Fruit fly (Drosophila melanogaster): ENCODE data around the gene CG3285.

Gene CG3285

dm6 chr2L:3302958-3303842, 27.5 kb upstream of the CG3285 start, which contains the start of gene CG9663 (continued):
- no peak for TF ChIP-seq dan (GFP tag; IDR thresholded peaks at IDR 0.05)
- TF ChIP-seq ewg (GFP tag; optimal IDR thresholded peaks at IDR 0.05) = no peak
- TF ChIP-seq Sox100B (GFP tag; optimal IDR thresholded peaks at IDR 0.05) = no peak
- no peak for TF ChIP-seq CG11456 (GFP tag; IDR thresholded peaks at IDR 0.05)
- TF ChIP-seq h (optimal IDR thresholded peaks at IDR 0.05) = no peak
- TF ChIP-seq gro (GFP tag; optimal IDR thresholded peaks at IDR 0.05) = no peak
- peak; percentile 51 for TF ChIP-seq gcm2 (GFP tag; optimal IDR thresholded peaks at IDR 0.05)
- TF ChIP-seq fd102C (GFP tag; optimal IDR thresholded peaks at IDR 0.05) = no peak
- TF ChIP-seq B-H1 (GFP tag; IDR thresholded peaks at IDR 0.05) = peak; percentile 28; the same call in 1 of the 3 replicates
- no peak for TF ChIP-seq CG1647 (GFP tag; optimal IDR thresholded peaks at IDR 0.05)
- TF ChIP-seq CG6791 (GFP tag; IDR thresholded peaks at IDR 0.05; ENCODE audit: partially characterized antibody) = peak; percentile 65; the same call in 2 of the 3 replicates
- TF ChIP-seq CG17612 (GFP tag; IDR thresholded peaks at IDR 0.05) = no peak
- TF ChIP-seq BtbVII (GFP tag; optimal IDR thresholded peaks at IDR 0.05) = peak; percentile 47
- TF ChIP-seq caup (GFP tag; optimal IDR thresholded peaks at IDR 0.05; ENCODE audit: severe bottlenecking) = peak; percentile 2
- no peak for TF ChIP-seq ind (GFP tag; optimal IDR thresholded peaks at IDR 0.05)
- TF ChIP-seq Atf-2 (GFP tag; optimal IDR thresholded peaks at IDR 0.05) = no peak
- no peak for TF ChIP-seq Mrtf (GFP tag; IDR thresholded peaks at IDR 0.05)
- TF ChIP-seq Jarid2 (GFP tag; optimal IDR thresholded peaks at IDR 0.05) = peak; percentile 82
- TF ChIP-seq tx (GFP tag; optimal IDR thresholded peaks at IDR 0.05) = peak; percentile 9
- no peak for TF ChIP-seq CG11723 (GFP tag; optimal IDR thresholded peaks at IDR 0.05)
- peak; percentile 67 for TF ChIP-seq cg (GFP tag; optimal IDR thresholded peaks at IDR 0.05)
- TF ChIP-seq vnd (GFP tag; IDR thresholded peaks at IDR 0.05; ENCODE audit: partially characterized antibody) = no peak
- peak in 1 of 2 experiments; percentile 81 for TF ChIP-seq Hr78 (GFP tag; optimal IDR thresholded peaks at IDR 0.05)
- TF ChIP-seq CG18011 (GFP tag; optimal IDR thresholded peaks at IDR 0.05) = no peak
- TF ChIP-seq sens (GFP tag) = peak; percentile 19
- TF ChIP-seq Xrp1 (GFP tag; IDR thresholded peaks at IDR 0.05) = no peak
- peak; percentile 94 for TF ChIP-seq pros (GFP tag; optimal IDR thresholded peaks at IDR 0.05)
- no peak for TF ChIP-seq fru (optimal IDR thresholded peaks at IDR 0.05)
- TF ChIP-seq CG9215 (GFP tag; IDR thresholded peaks at IDR 0.05) = peak; percentile 99
- TF ChIP-seq CG14050 (GFP tag; IDR thresholded peaks at IDR 0.05) = 0 out of 3 replicates have a peak, but pooled peaks have one; percentile 9
- TF ChIP-seq CG5245 (GFP tag; optimal IDR thresholded peaks at IDR 0.05) = no peak
- TF ChIP-seq CG17802 (tag; optimal IDR thresholded peaks at IDR 0.05) = no peak
- no peak for TF ChIP-seq ac (GFP tag; optimal IDR thresholded peaks at IDR 0.05)
- no peak for TF ChIP-seq CG6175 (GFP tag; IDR thresholded peaks at IDR 0.05)
- TF ChIP-seq disco-r (GFP tag; optimal IDR thresholded peaks at IDR 0.05) = no peak
- TF ChIP-seq wek (GFP tag; optimal IDR thresholded peaks at IDR 0.05) = no peak
- TF ChIP-seq CG32532 (GFP tag; IDR thresholded peaks at IDR 0.05) = 0 out of 2 replicates have a peak, but pooled peaks have one; percentile 46
- no peak; the same call in 1 of the 2 replicates for TF ChIP-seq klu (GFP tag; IDR thresholded peaks at IDR 0.05)
- peak; percentile 65; the same call in 2 of the 4 replicates for TF ChIP-seq chinmo (GFP tag; IDR thresholded peaks at IDR 0.05; ENCODE audit: partially characterized antibody)
- TF ChIP-seq CG12659 (GFP tag; optimal IDR thresholded peaks at IDR 0.05) = peak; percentile 21
- no peak; the same call in 1 of the 2 replicates for TF ChIP-seq CG10366 (GFP tag; IDR thresholded peaks at IDR 0.05)
- no peak for TF ChIP-seq kay (GFP tag; optimal IDR thresholded peaks at IDR 0.05)
- peak; percentile 45 for TF ChIP-seq CG3847 (GFP tag; IDR thresholded peaks at IDR 0.05)
- TF ChIP-seq knrl (GFP tag; IDR thresholded peaks at IDR 0.05; ENCODE audit: partially characterized antibody) = no peak
- no peak for TF ChIP-seq ken (GFP tag; IDR thresholded peaks at IDR 0.05)
- TF ChIP-seq vfl (GFP tag; optimal IDR thresholded peaks at IDR 0.05) = no peak
- TF ChIP-seq Sox102F (GFP tag; optimal IDR thresholded peaks at IDR 0.05) = no peak
- peak; percentile 6 for TF ChIP-seq twi (tag; optimal IDR thresholded peaks at IDR 0.05)
- TF ChIP-seq usp (GFP tag; optimal IDR thresholded peaks at IDR 0.05) = no peak

Data from whole organism, embryonic.